Worm (Caenorhabditis elegans): ENCODE data around the gene unc-52.

unc-52 gene

DNA sequence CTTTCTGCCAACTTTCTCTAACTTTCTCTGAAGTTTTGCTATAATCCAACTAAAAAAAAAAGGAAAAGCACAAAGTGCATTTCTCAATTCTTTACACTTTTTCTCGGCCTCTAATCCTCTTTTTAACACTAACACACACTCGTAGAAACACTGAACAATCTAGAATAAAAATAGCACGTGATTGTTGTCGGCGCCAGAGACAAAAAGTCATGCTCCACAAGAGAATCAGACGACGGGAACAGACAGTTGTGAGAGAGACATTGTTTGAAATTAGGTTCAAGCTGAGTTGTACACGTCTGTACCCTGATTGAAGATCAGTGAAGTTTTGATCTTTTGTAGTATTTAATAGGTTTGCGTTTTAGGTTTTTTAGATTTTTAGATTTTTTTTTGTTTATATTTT is 85.9 kb downstream of the unc-52 start (continued):
- TF ChIP-seq mdl-1 (tag; optimal IDR thresholded peaks at IDR 0.05) = peak in 1 of 2 experiments; percentile 89
- no peak for TF ChIP-seq blmp-1 (tag; optimal IDR thresholded peaks at IDR 0.05)
- TF ChIP-seq F16B12.6 (tag; optimal IDR thresholded peaks at IDR 0.05) = no peak
- TF ChIP-seq aly-2 (tag; optimal IDR thresholded peaks at IDR 0.05) = no peak
- TF ChIP-seq nhr-12 (tag; optimal IDR thresholded peaks at IDR 0.05) = no peak
- no peak for TF ChIP-seq unc-62 (GFP tag; optimal IDR thresholded peaks at IDR 0.05)
- no peak for TF ChIP-seq ceh-63 (GFP tag; optimal IDR thresholded peaks at IDR 0.05)
- peak; percentile 95 for TF ChIP-seq nhr-71 (tag; optimal IDR thresholded peaks at IDR 0.05)
- TF ChIP-seq ets-5 (GFP tag; IDR thresholded peaks at IDR 0.05) = no peak
- TF ChIP-seq nhr-85 (tag) = peak; percentile 67
- peak; percentile 57 for TF ChIP-seq xbp-1 (tag; optimal IDR thresholded peaks at IDR 0.05)
- no peak for TF ChIP-seq hlh-17 (GFP tag; optimal IDR thresholded peaks at IDR 0.05; ENCODE audit: borderline replicate concordance)
- TF ChIP-seq unc-86 (tag; optimal IDR thresholded peaks at IDR 0.05) = no peak
- TF ChIP-seq snu-23 (GFP tag; optimal IDR thresholded peaks at IDR 0.05) = peak; percentile 87
- TF ChIP-seq unc-98 (GFP tag; IDR thresholded peaks at IDR 0.05) = no peak
- no peak for TF ChIP-seq ceh-82 (tag; optimal IDR thresholded peaks at IDR 0.05)
- no peak for TF ChIP-seq sox-4 (tag; optimal IDR thresholded peaks at IDR 0.05)
- TF ChIP-seq lin-14 (GFP tag; optimal IDR thresholded peaks at IDR 0.05) = peak; percentile 87
- TF ChIP-seq isw-1 (GFP tag; IDR thresholded peaks at IDR 0.05) = no peak; the same call in 1 of the 2 replicates
- peak; percentile 84 for TF ChIP-seq nhr-20 (tag; optimal IDR thresholded peaks at IDR 0.05)
- TF ChIP-seq grh-1 (GFP tag; IDR thresholded peaks at IDR 0.05) = no peak
- peak; percentile 83 for TF ChIP-seq nhr-19 (GFP tag; conservative IDR thresholded peaks at IDR 0.05)
- no peak for TF ChIP-seq alr-1 (tag; optimal IDR thresholded peaks at IDR 0.05; ENCODE audit: borderline replicate concordance)
- peak; percentile 73 for TF ChIP-seq fkh-8 (tag; optimal IDR thresholded peaks at IDR 0.05)
- TF ChIP-seq sup-37 (GFP tag; optimal IDR thresholded peaks at IDR 0.05) = peak; percentile 44
- TF ChIP-seq lin-15B (tag; optimal IDR thresholded peaks at IDR 0.05) = no peak
- TF ChIP-seq ceh-88 (GFP tag; IDR thresholded peaks at IDR 0.05) = no peak
- TF ChIP-seq ceh-90 (tag; optimal IDR thresholded peaks at IDR 0.05) = no peak
- TF ChIP-seq unc-130 (tag; optimal IDR thresholded peaks at IDR 0.05) = peak; percentile 61
- no peak for TF ChIP-seq zip-4 (GFP tag; optimal IDR thresholded peaks at IDR 0.05)
- peak; percentile 17 for TF ChIP-seq irx-1 (tag; optimal IDR thresholded peaks at IDR 0.05)
- TF ChIP-seq pqm-1 (tag; optimal IDR thresholded peaks at IDR 0.05) = no peak
- peak; percentile 32 for TF ChIP-seq ama-1 (optimal IDR thresholded peaks at IDR 0.05)
- no peak for TF ChIP-seq nhr-76 (tag; optimal IDR thresholded peaks at IDR 0.05)
- peak; percentile 84 for TF ChIP-seq nhr-77 (tag; optimal IDR thresholded peaks at IDR 0.05)
- TF ChIP-seq fos-1 (tag; optimal IDR thresholded peaks at IDR 0.05) = no peak
- no peak for TF ChIP-seq pag-3 (tag; optimal IDR thresholded peaks at IDR 0.05; ENCODE audit: borderline replicate concordance, insufficient read depth)
- TF ChIP-seq lsy-2 (tag; optimal IDR thresholded peaks at IDR 0.05) = peak; percentile 76 to 79
- peak; percentile 73 for TF ChIP-seq nhr-11 (tag; optimal IDR thresholded peaks at IDR 0.05)
- TF ChIP-seq elt-2 (tag; optimal IDR thresholded peaks at IDR 0.05) = peak; percentile 77
- no peak for TF ChIP-seq mab-9 (GFP tag; IDR thresholded peaks at IDR 0.05)
- no peak for TF ChIP-seq zag-1 (tag; optimal IDR thresholded peaks at IDR 0.05)
- TF ChIP-seq dsc-1 (tag; optimal IDR thresholded peaks at IDR 0.05) = peak; percentile 59
- no peak for TF ChIP-seq ceh-8 (GFP tag; optimal IDR thresholded peaks at IDR 0.05)

DNA sequence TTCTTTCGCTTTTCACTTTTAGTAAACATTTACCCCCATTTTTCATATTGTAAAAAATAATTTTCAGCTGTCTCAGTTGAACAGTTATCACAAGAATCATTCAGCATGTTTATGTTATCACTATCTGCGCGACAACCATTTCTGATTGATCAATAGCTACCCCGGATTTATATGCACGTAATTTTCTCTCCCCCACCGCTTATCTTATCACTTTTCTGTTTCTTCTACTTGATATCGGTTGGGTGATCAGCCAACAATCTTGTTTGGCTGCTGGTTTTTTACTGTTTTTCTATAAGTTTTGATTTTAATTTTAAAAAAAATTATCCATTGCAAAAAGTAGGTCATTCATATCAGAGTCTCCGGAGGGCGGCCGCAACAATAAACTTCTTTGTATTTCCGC is 86.5 kb downstream of the unc-52 start:
- no peak for TF ChIP-seq fkh-10 (GFP tag; optimal IDR thresholded peaks at IDR 0.05)
- TF ChIP-seq F16B12.6 (tag; optimal IDR thresholded peaks at IDR 0.05) = no peak
- no peak for TF ChIP-seq blmp-1 (tag; optimal IDR thresholded peaks at IDR 0.05)
- no peak for TF ChIP-seq nhr-20 (tag; optimal IDR thresholded peaks at IDR 0.05)
- TF ChIP-seq C34B4.2 (tag; optimal IDR thresholded peaks at IDR 0.05) = no peak
- no peak for TF ChIP-seq C16A3.4 (tag; optimal IDR thresholded peaks at IDR 0.05)
- no peak for TF ChIP-seq lin-35 (GFP tag; optimal IDR thresholded peaks at IDR 0.05)
- TF ChIP-seq zip-4 (GFP tag; optimal IDR thresholded peaks at IDR 0.05) = no peak
- no peak for TF ChIP-seq fos-1 (tag; optimal IDR thresholded peaks at IDR 0.05)
- TF ChIP-seq nhr-28 (tag; optimal IDR thresholded peaks at IDR 0.05) = no peak
- no peak for TF ChIP-seq zag-1 (tag; optimal IDR thresholded peaks at IDR 0.05)
- TF ChIP-seq unc-130 (tag; optimal IDR thresholded peaks at IDR 0.05) = no peak
- peak; percentile 37 to 97 (median 69) for TF ChIP-seq elt-3 (tag; optimal IDR thresholded peaks at IDR 0.05)
- TF ChIP-seq nhr-47 (tag; optimal IDR thresholded peaks at IDR 0.05) = no peak
- TF ChIP-seq nhr-85 (tag) = peak; percentile 44
- no peak for TF ChIP-seq vab-15 (tag; optimal IDR thresholded peaks at IDR 0.05)
- TF ChIP-seq ceh-82 (tag; optimal IDR thresholded peaks at IDR 0.05) = no peak
